Fruit fly (Drosophila melanogaster): ENCODE results near the gene CG3527.

Gene CG3527

DNA sequence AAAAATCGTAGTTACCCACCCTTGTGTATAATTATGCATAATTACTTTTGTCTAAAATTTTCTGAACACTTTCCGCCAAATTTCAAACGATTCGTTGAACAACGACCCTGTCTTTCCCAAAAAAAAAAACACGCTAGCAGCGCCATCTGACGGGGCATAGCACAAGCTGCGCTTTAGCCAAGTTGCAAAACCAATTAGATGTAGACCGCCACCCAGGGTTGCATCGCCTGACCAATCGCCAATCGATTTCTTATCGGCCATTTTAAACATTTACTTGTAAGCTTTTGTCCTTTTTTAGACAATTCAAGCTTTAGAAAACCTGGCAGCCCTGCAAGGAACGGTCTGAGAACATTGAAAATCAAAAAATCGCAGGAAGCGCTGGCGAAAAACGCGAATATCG is 21.9 kb upstream of the CG3527 start, which contains the start of gene CG3556 (continued):
- TF ChIP-seq so (GFP tag; IDR thresholded peaks at IDR 0.05) = 0 out of 3 replicates have a peak, but pooled peaks have one; percentile 30
- TF ChIP-seq CG10147 (GFP tag; optimal IDR thresholded peaks at IDR 0.05) = no peak
- peak; percentile 56; the same call in 2 of the 3 replicates for TF ChIP-seq CG16813 (GFP tag; IDR thresholded peaks at IDR 0.05; ENCODE audit: partially characterized antibody)

DNA sequence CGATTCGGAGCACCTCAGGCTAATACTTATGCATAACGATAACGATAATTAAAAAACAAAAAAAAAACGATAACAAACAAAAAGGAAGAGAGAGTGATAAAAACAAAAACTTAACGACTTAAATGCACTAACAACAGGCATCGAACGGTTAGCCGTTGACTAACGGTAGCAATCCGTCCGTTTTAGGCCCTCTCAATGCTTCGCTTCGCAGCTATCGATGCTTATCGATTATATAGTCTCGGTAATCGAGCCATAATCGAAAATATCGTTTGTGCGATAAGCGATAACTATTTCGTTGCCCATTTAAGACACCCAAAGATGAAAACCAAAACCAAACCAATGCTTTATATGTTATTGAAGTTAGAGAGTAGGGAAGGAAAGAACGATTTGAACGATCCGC is 17.8 kb upstream of the CG3527 start:
- TF ChIP-seq CG11398 (GFP tag; optimal IDR thresholded peaks at IDR 0.05) = no peak
- TF ChIP-seq gro (GFP tag; optimal IDR thresholded peaks at IDR 0.05) = no peak
- TF ChIP-seq Bgb (GFP tag; IDR thresholded peaks at IDR 0.05; ENCODE audit: partially characterized antibody) = peak; percentile 49; the same call in 1 of the 2 replicates
- TF ChIP-seq h (optimal IDR thresholded peaks at IDR 0.05) = no peak
- 0 out of 2 replicates have a peak, but pooled peaks have one; percentile 53 for TF ChIP-seq ato (GFP tag; IDR thresholded peaks at IDR 0.05; ENCODE audit: partially characterized antibody)
- TF ChIP-seq CG6854 (GFP tag; optimal IDR thresholded peaks at IDR 0.05) = no peak
- TF ChIP-seq ttk (GFP tag; IDR thresholded peaks at IDR 0.05) = no peak
- TF ChIP-seq unc-4 (GFP tag; IDR thresholded peaks at IDR 0.05; ENCODE audit: partially characterized antibody) = 0 out of 2 replicates have a peak, but pooled peaks have one; percentile 29
- TF ChIP-seq CG1647 (GFP tag; optimal IDR thresholded peaks at IDR 0.05) = no peak
- 0 out of 2 replicates have a peak, but pooled peaks have one; percentile 26 for TF ChIP-seq amos (GFP tag; IDR thresholded peaks at IDR 0.05; ENCODE audit: partially characterized antibody)
- TF ChIP-seq row (GFP tag; IDR thresholded peaks at IDR 0.05) = no peak
- TF ChIP-seq ase (GFP tag; IDR thresholded peaks at IDR 0.05) = no peak
- TF ChIP-seq Opbp (GFP tag; IDR thresholded peaks at IDR 0.05; ENCODE audit: partially characterized antibody) = peak; percentile 60; the same call in 2 of the 3 replicates
- TF ChIP-seq Hr3 (GFP tag; optimal IDR thresholded peaks at IDR 0.05) = no peak
- no peak for TF ChIP-seq Jarid2 (GFP tag; optimal IDR thresholded peaks at IDR 0.05)
- peak; percentile 52; the same call in 2 of the 3 replicates for TF ChIP-seq hb (GFP tag; IDR thresholded peaks at IDR 0.05; ENCODE audit: partially characterized antibody)
- TF ChIP-seq Dref (GFP tag; IDR thresholded peaks at IDR 0.05) = peak; percentile 51
- peak; percentile 20 for TF ChIP-seq Sry-δ (GFP tag; optimal IDR thresholded peaks at IDR 0.05)
- TF ChIP-seq CG6791 (GFP tag; IDR thresholded peaks at IDR 0.05; ENCODE audit: partially characterized antibody) = peak; percentile 70
- TF ChIP-seq mld (GFP tag; IDR thresholded peaks at IDR 0.05; ENCODE audit: partially characterized antibody) = 0 out of 3 replicates have a peak, but pooled peaks have one; percentile 50
- no peak for TF ChIP-seq scrt (GFP tag; optimal IDR thresholded peaks at IDR 0.05)
- 0 out of 3 replicates have a peak, but pooled peaks have one; percentile 37 for TF ChIP-seq CG7963 (GFP tag; IDR thresholded peaks at IDR 0.05; ENCODE audit: partially characterized antibody)
- TF ChIP-seq bbx (GFP tag; IDR thresholded peaks at IDR 0.05; ENCODE audit: partially characterized antibody) = peak; percentile 72
- 0 out of 4 replicates have a peak, but pooled peaks have one; percentile 42 for TF ChIP-seq chinmo (GFP tag; IDR thresholded peaks at IDR 0.05; ENCODE audit: partially characterized antibody)
- no peak for TF ChIP-seq Fer2 (tag; optimal IDR thresholded peaks at IDR 0.05)
- no peak for TF ChIP-seq lbe (GFP tag; optimal IDR thresholded peaks at IDR 0.05)
- TF ChIP-seq CG14860 (GFP tag; IDR thresholded peaks at IDR 0.05; ENCODE audit: partially characterized antibody) = peak; percentile 70
- TF ChIP-seq Dll (GFP tag; IDR thresholded peaks at IDR 0.05; ENCODE audit: partially characterized antibody) = peak; percentile 70; the same call in 3 of the 4 replicates
- TF ChIP-seq nerfin-2 (GFP tag; IDR thresholded peaks at IDR 0.05; ENCODE audit: partially characterized antibody) = peak; percentile 91
- TF ChIP-seq stwl (tag; optimal IDR thresholded peaks at IDR 0.05) = peak; percentile 18
- TF ChIP-seq abd-A (tag; optimal IDR thresholded peaks at IDR 0.05) = no peak
- peak; percentile 81 for TF ChIP-seq tna (GFP tag; IDR thresholded peaks at IDR 0.05; ENCODE audit: partially characterized antibody)
- TF ChIP-seq BEAF-32 (GFP tag; optimal IDR thresholded peaks at IDR 0.05) = peak; percentile 19
- TF ChIP-seq sna (GFP tag; IDR thresholded peaks at IDR 0.05; ENCODE audit: partially characterized antibody) = peak; percentile 39; the same call in 1 of the 2 replicates
- TF ChIP-seq CG16813 (GFP tag; IDR thresholded peaks at IDR 0.05; ENCODE audit: partially characterized antibody) = peak; percentile 64; the same call in 2 of the 3 replicates
- peak; percentile 48; the same call in 1 of the 2 replicates for TF ChIP-seq CG13287 (GFP tag; IDR thresholded peaks at IDR 0.05; ENCODE audit: partially characterized antibody)
- TF ChIP-seq Doc3 (GFP tag; IDR thresholded peaks at IDR 0.05; ENCODE audit: partially characterized antibody) = 0 out of 3 replicates have a peak, but pooled peaks have one; percentile 28
- TF ChIP-seq Mes4 (GFP tag; optimal IDR thresholded peaks at IDR 0.05) = no peak
- TF ChIP-seq vnd (GFP tag; IDR thresholded peaks at IDR 0.05; ENCODE audit: partially characterized antibody) = peak; percentile 43; the same call in 1 of the 3 replicates
- peak; percentile 10 for TF ChIP-seq CG8290 (GFP tag; optimal IDR thresholded peaks at IDR 0.05)
- TF ChIP-seq CG8290 (tag; optimal IDR thresholded peaks at IDR 0.05) = no peak
- TF ChIP-seq CG12391 (tag; optimal IDR thresholded peaks at IDR 0.05) = no peak
- no peak for TF ChIP-seq CG8388 (GFP tag; optimal IDR thresholded peaks at IDR 0.05)
